Fruit fly (Drosophila melanogaster) whole organism, embryonic: ENCODE data around the gene CG8526.

ENCODE experiments used
- CG11723 ChIP-seq: fragments of 200-800 bp; sonication (Bioruptor generic); optimal IDR thresholded peaks from 2 replicates; lab custom pipeline; 2017; ENCODE audit warnings: missing biosample characterization, mild to moderate bottlenecking, missing genetic modification characterization
- CG12659 ChIP-seq: fragments of 200-800 bp; sonication (Bioruptor generic); optimal IDR thresholded peaks from 3 replicates; lab custom pipeline; 2017; ENCODE audit warnings: mild to moderate bottlenecking, missing biosample characterization, missing genetic modification reagents, missing genetic modification characterization
- CG13287 ChIP-seq: fragments of 200-800 bp; sonication (Bioruptor generic); IDR thresholded peaks from 2 replicates; pipeline ENCODE4 v1.3.6; 2022; ENCODE audit warnings: missing biosample characterization, missing genetic modification characterization; ENCODE audit not compliant: partially characterized antibody
- CG13624 ChIP-seq: fragments of 200-800 bp; sonication (Bioruptor generic); optimal IDR thresholded peaks from 2 replicates; lab custom pipeline; 2016; ENCODE audit warnings: missing biosample characterization, missing genetic modification characterization
- CG15479 ChIP-seq: fragments of 200-800 bp; sonication (Bioruptor generic); optimal IDR thresholded peaks from 3 replicates; lab custom pipeline; 2019; ENCODE audit warnings: missing biosample characterization, mild to moderate bottlenecking, missing genetic modification characterization, moderate library complexity
- CG15601 ChIP-seq: fragments of 200-800 bp; sonication (Bioruptor generic); optimal IDR thresholded peaks from 3 replicates; lab custom pipeline; 2019; ENCODE audit warnings: missing biosample characterization, mild to moderate bottlenecking, missing genetic modification characterization, moderate library complexity
- CG16779 ChIP-seq: fragments of 200-800 bp; sonication (Bioruptor generic); IDR thresholded peaks from 2 replicates; pipeline ENCODE4 v1.3.6; 2022; ENCODE audit warnings: missing biosample characterization, missing genetic modification characterization
- CG17385 ChIP-seq: fragments of 200-800 bp; sonication (Bioruptor generic); optimal IDR thresholded peaks from 3 replicates; lab custom pipeline; 2018; ENCODE audit warnings: missing biosample characterization, mild to moderate bottlenecking, missing genetic modification characterization
- CG2116 ChIP-seq: fragments of 200-800 bp; sonication (Bioruptor generic); optimal IDR thresholded peaks from 3 replicates; lab custom pipeline; 2018; ENCODE audit warnings: missing biosample characterization, mild to moderate bottlenecking, missing genetic modification characterization
- CG30020 ChIP-seq: fragments of 200-800 bp; optimal IDR thresholded peaks from 2 replicates; lab custom pipeline; 2019; ENCODE audit warnings: missing biosample characterization, mild to moderate bottlenecking, missing genetic modification characterization, moderate library complexity
- CG4328 ChIP-seq: fragments of 200-800 bp; sonication (Bioruptor generic); optimal IDR thresholded peaks from 3 replicates; lab custom pipeline; 2017; ENCODE audit warnings: missing biosample characterization, missing genetic modification reagents, missing genetic modification characterization
- CG7786 ChIP-seq: fragments of 200-800 bp; sonication (Bioruptor generic); optimal IDR thresholded peaks from 2 replicates; lab custom pipeline; 2016; ENCODE audit warnings: missing biosample characterization, missing genetic modification characterization
- CG8944 ChIP-seq: fragments of 200-800 bp; sonication (Bioruptor generic); optimal IDR thresholded peaks from 3 replicates; lab custom pipeline; 2016; ENCODE audit warnings: missing biosample characterization, missing genetic modification characterization
- Chrac-16 ChIP-seq: fragments of 200-800 bp; sonication (Bioruptor generic); optimal IDR thresholded peaks from 3 replicates; lab custom pipeline; 2016; ENCODE audit warnings: missing biosample characterization, missing genetic modification characterization
- Elba2 ChIP-seq: fragments of 200-800 bp; sonication (Bioruptor generic); optimal IDR thresholded peaks from 3 replicates; lab custom pipeline; 2016; ENCODE audit warnings: missing biosample characterization, missing genetic modification characterization
- Gsc ChIP-seq: fragments of 200-800 bp; sonication (Bioruptor generic); IDR thresholded peaks from 2 replicates; pipeline ENCODE4 v1.3.6; 2022; ENCODE audit warnings: missing biosample characterization, missing genetic modification characterization
- HLH4C ChIP-seq: fragments of 200-800 bp; sonication (Bioruptor generic); IDR thresholded peaks from 3 replicates; pipeline ENCODE4 v1.3.6; 2022; ENCODE audit warnings: missing biosample characterization, missing genetic modification characterization; ENCODE audit not compliant: partially characterized antibody
- HmgZ ChIP-seq: fragments of 200-800 bp; sonication (Bioruptor generic); optimal IDR thresholded peaks from 2 replicates; lab custom pipeline; 2018; ENCODE audit warnings: missing biosample characterization, mild to moderate bottlenecking, missing genetic modification characterization
- Jarid2 ChIP-seq: fragments of 200-800 bp; sonication (Bioruptor generic); optimal IDR thresholded peaks from 3 replicates; lab custom pipeline; 2017; ENCODE audit warnings: mild to moderate bottlenecking, missing biosample characterization, missing genetic modification reagents, missing genetic modification characterization
- Lim3 ChIP-seq: fragments of 200-800 bp; sonication (Bioruptor generic); IDR thresholded peaks from 2 replicates; pipeline ENCODE4 v1.3.6; 2022; ENCODE audit warnings: missing biosample characterization, missing genetic modification characterization
- MESR4 ChIP-seq: fragments of 200-800 bp; sonication (Bioruptor generic); optimal IDR thresholded peaks from 2 replicates; lab custom pipeline; 2018; ENCODE audit warnings: missing biosample characterization, mild to moderate bottlenecking, missing genetic modification characterization, moderate library complexity
- NC2β ChIP-seq: fragments of 200-800 bp; sonication (Bioruptor generic); optimal IDR thresholded peaks from 2 replicates; lab custom pipeline; 2016; ENCODE audit warnings: missing biosample characterization, missing genetic modification characterization
- Nf-YC ChIP-seq: fragments of 200-800 bp; optimal IDR thresholded peaks from 3 replicates; lab custom pipeline; 2019; ENCODE audit warnings: missing biosample characterization, mild to moderate bottlenecking, missing genetic modification characterization, moderate library complexity
- Sry-δ ChIP-seq: fragments of 200-800 bp; sonication (Bioruptor generic); optimal IDR thresholded peaks from 2 replicates; lab custom pipeline; 2016; ENCODE audit warnings: missing biosample characterization, missing genetic modification characterization
- abd-A ChIP-seq: fragments of 200-800 bp; sonication (Bioruptor generic); optimal IDR thresholded peaks from 3 replicates; lab custom pipeline; 2019; ENCODE audit warnings: missing biosample characterization, mild to moderate bottlenecking, missing genetic modification characterization, moderate library complexity
- ato ChIP-seq: fragments of 200-800 bp; sonication (Bioruptor generic); IDR thresholded peaks from 2 replicates; pipeline ENCODE4 v1.3.6; 2022; ENCODE audit warnings: missing biosample characterization, missing genetic modification characterization; ENCODE audit not compliant: partially characterized antibody
- caup ChIP-seq: fragments of 200-800 bp; sonication (Bioruptor generic); optimal IDR thresholded peaks from 3 replicates; lab custom pipeline; 2017; ENCODE audit warnings: missing biosample characterization, mild to moderate bottlenecking, missing genetic modification characterization, moderate library complexity; ENCODE audit not compliant: severe bottlenecking
- ci ChIP-seq: fragments of 200-800 bp; sonication (Bioruptor generic); IDR thresholded peaks from 3 replicates; pipeline ENCODE4 v1.3.6; 2022; ENCODE audit warnings: missing biosample characterization, missing genetic modification characterization
- fd96Cb ChIP-seq: fragments of 200-800 bp; sonication (Bioruptor generic); optimal IDR thresholded peaks from 2 replicates; lab custom pipeline; 2018; ENCODE audit warnings: missing biosample characterization, mild to moderate bottlenecking, missing genetic modification characterization, moderate library complexity
- fru ChIP-seq: fragments of >200 bp; optimal IDR thresholded peaks from 2 replicates; lab custom pipeline; 2017
- her ChIP-seq: fragments of 200-800 bp; sonication (Bioruptor generic); optimal IDR thresholded peaks from 2 replicates; lab custom pipeline; 2016; ENCODE audit warnings: missing biosample characterization, missing genetic modification characterization
- knrl ChIP-seq: fragments of 200-800 bp; sonication (Bioruptor generic); IDR thresholded peaks from 3 replicates; pipeline ENCODE4 v1.3.6; 2022; ENCODE audit warnings: missing biosample characterization, missing genetic modification characterization; ENCODE audit not compliant: partially characterized antibody
- lov ChIP-seq, 2 experiments: fragments of 200-800 bp in 1 of 2; fragments of >200 bp in 1 of 2; sonication (Bioruptor generic) in 1 of 2; IDR thresholded peaks in 1 of 2; optimal IDR thresholded peaks in 1 of 2; 2 replicates in 1 of 2; 3 replicates in 1 of 2; pipeline versions ENCODE4 v1.3.6 to Lab custom; 2017 to 2022; ENCODE audit warnings: missing biosample characterization in 1 of 2, missing genetic modification characterization in 1 of 2
- nerfin-1 ChIP-seq: fragments of 200-800 bp; sonication (Bioruptor generic); optimal IDR thresholded peaks from 3 replicates; lab custom pipeline; 2019; ENCODE audit warnings: missing biosample characterization, mild to moderate bottlenecking, missing genetic modification characterization, moderate library complexity
- oc ChIP-seq: fragments of 200-800 bp; sonication (Bioruptor generic); optimal IDR thresholded peaks from 2 replicates; lab custom pipeline; 2018; ENCODE audit warnings: missing biosample characterization, mild to moderate bottlenecking, missing genetic modification characterization, moderate library complexity
- odd ChIP-seq: fragments of 200-800 bp; sonication (Bioruptor generic); optimal IDR thresholded peaks from 2 replicates; lab custom pipeline; 2017; ENCODE audit warnings: missing biosample characterization, mild to moderate bottlenecking, missing genetic modification characterization
- pnt ChIP-seq: fragments of 200-800 bp; sonication (Bioruptor generic); optimal IDR thresholded peaks from 3 replicates; lab custom pipeline; 2016; ENCODE audit warnings: missing biosample characterization, missing genetic modification characterization
- psq ChIP-seq: fragments of 200-800 bp; sonication (Bioruptor generic); optimal IDR thresholded peaks from 2 replicates; lab custom pipeline; 2017; ENCODE audit warnings: missing biosample characterization, missing genetic modification characterization
- run ChIP-seq: fragments of 200-800 bp; sonication (Bioruptor generic); optimal IDR thresholded peaks from 3 replicates; lab custom pipeline; 2018; ENCODE audit warnings: missing biosample characterization, mild to moderate bottlenecking, missing genetic modification characterization
- sens ChIP-seq: fragments of 200-800 bp; sonication (Bioruptor generic); peaks from one replicate; lab custom pipeline; 2016; ENCODE audit warnings: missing biosample characterization, missing genetic modification characterization
- stwl ChIP-seq: fragments of 200-800 bp; sonication (Bioruptor generic); optimal IDR thresholded peaks from 3 replicates; lab custom pipeline; 2018; ENCODE audit warnings: missing biosample characterization, mild to moderate bottlenecking, missing genetic modification characterization, moderate library complexity
- tio ChIP-seq: fragments of 200-800 bp; sonication (Bioruptor generic); optimal IDR thresholded peaks from 2 replicates; lab custom pipeline; 2017; ENCODE audit warnings: missing biosample characterization, missing genetic modification characterization, inconsistent platforms
- tll ChIP-seq, 2 experiments: fragments of 200-800 bp in 1 of 2; fragments of >200 bp in 1 of 2; sonication (Bioruptor generic) in 1 of 2; optimal IDR thresholded peaks; 2 replicates each; lab custom pipeline; 2017 to 2019; ENCODE audit warnings: missing biosample characterization in 2 of 2, missing genetic modification characterization in 2 of 2, mild to moderate bottlenecking in 1 of 2, moderate library complexity in 1 of 2
- toy ChIP-seq: fragments of 200-800 bp; sonication (Bioruptor generic); IDR thresholded peaks from 2 replicates; pipeline ENCODE4 v1.3.6; 2022; ENCODE audit warnings: missing biosample characterization, missing genetic modification characterization

The CG8526 gene

DNA sequence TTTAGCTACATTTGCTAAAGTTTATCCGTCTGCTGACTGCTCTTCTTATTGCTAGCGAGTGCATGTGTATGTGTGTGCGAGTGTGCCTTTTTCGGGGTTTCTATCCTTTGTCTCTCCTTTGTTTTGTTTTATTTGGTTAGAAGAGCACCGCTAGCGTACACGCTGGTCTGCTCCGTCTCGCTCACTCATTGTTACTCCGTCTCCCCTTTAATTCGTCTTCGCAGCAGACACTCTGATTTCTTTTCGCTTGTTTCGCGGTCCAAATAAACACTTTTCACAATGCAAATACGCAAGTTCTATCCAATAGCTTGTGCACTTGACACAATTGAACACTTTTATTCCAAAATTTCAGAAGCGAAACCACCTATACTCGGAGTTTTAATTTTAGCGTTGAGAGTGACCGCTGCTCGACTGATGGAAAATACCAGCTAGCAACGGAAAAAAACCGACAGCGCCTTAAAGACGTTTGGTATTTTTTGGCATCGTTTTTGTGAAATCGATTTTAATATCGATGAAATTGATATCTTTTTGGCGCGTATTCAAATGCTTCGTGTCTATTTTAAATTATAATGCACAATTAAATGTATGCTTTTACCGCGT, 8.0 kb downstream of the CG8526 start, which contains the start of gene FBXO11 (continued):
- TF ChIP-seq NC2β (GFP tag; lab: Kevin White, UChicago) (peak; percentile 7), MESR4 (GFP tag; lab: Kevin White, UChicago) (peak; percentile 98), CG12659 (GFP tag; lab: Kevin White, UChicago) (peak; percentile 69), sens (peak; percentile 78), Chrac-16 (no peak), Elba2 (GFP tag; lab: Kevin White, UChicago) (peak; percentile 55), CG17385 (peak; percentile 24), CG2116 (GFP tag; lab: Kevin White, UChicago) (peak; percentile 67), ci (peak; percentile 8; the same call in 1 of the 3 replicates), Jarid2 (GFP tag; lab: Kevin White, UChicago) (peak; percentile 20), run (tag; lab: Kevin White, UChicago) (peak; percentile 47), stwl (tag; lab: Kevin White, UChicago) (peak; percentile 58), CG13624 (GFP tag; lab: Kevin White, UChicago) (peak; percentile 25), HmgZ (peak; percentile 34), fd96Cb (no peak), tio (GFP tag; lab: Kevin White, UChicago) (no peak), CG7786 (GFP tag; lab: Kevin White, UChicago) (no peak), psq (GFP tag; lab: Kevin White, UChicago) (peak; percentile 100), caup (peak; percentile 15), knrl (GFP tag; lab: Robert Waterston, UW) (peak; percentile 22; the same call in 1 of the 3 replicates), Nf-YC (tag; lab: Kevin White, UChicago) (peak; percentile 90), CG4328 (GFP tag; lab: Kevin White, UChicago) (no peak), CG13287 (GFP tag; lab: Robert Waterston, UW) (peak; percentile 70), ato (GFP tag; lab: Robert Waterston, UW) (0 out of 2 replicates have a peak, but pooled peaks have one; percentile 6), CG30020 (peak; percentile 30), tll (GFP tag; optimal IDR thresholded peaks at IDR 0.05; lab: Kevin White, UChicago) (peak in 1 of 2 experiments; percentile 41), nerfin-1 (tag; lab: Kevin White, UChicago) (peak; percentile 32), CG15601 (tag; lab: Kevin White, UChicago) (peak; percentile 45)

DNA sequence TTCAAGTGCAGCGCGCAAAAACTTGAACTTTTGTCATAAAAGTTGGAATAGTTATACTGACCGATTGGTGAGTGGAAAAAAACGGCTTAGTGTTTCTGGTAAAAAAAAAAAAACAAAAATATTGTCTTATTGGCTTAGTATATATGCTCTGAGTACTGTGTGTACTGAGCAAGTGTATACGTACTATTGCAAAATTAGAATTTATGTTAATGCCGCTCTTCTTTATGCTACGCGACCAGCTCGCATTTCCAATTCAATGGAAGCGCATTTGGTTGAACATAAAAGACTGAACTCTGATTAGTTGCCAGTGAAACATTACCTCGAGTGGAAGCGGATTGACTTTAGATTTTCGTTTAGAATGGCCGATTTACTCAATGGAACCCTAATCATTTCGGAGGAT, 11.4 kb downstream of the CG8526 start, which contains the start of gene CG8534:
CG8534 (plus strand) TSS at position 301 of the 400 bp plus-strand sequence.
- TF ChIP-seq pnt (GFP tag; lab: Kevin White, UChicago): no peak
- TF ChIP-seq knrl (GFP tag; lab: Robert Waterston, UW): no peak
- no peak for TF ChIP-seq Sry-δ
- no peak for TF ChIP-seq Gsc (GFP tag; lab: Robert Waterston, UW)
- TF ChIP-seq CG11723 (GFP tag; lab: Kevin White, UChicago): no peak
- no peak for TF ChIP-seq fru
- no peak for TF ChIP-seq odd (GFP tag; lab: Kevin White, UChicago)
- TF ChIP-seq Nf-YC (tag; lab: Kevin White, UChicago): no peak
- no peak for TF ChIP-seq oc (tag; lab: Kevin White, UChicago)
- no peak for TF ChIP-seq lov (optimal IDR thresholded peaks at IDR 0.05; lab: Kevin White, UChicago)
- no peak for TF ChIP-seq lov (GFP tag; IDR thresholded peaks at IDR 0.05; lab: Robert Waterston, UW)
- no peak for TF ChIP-seq toy (GFP tag; lab: Robert Waterston, UW)
- TF ChIP-seq abd-A (tag; lab: Kevin White, UChicago): no peak
- TF ChIP-seq her (GFP tag; lab: Kevin White, UChicago): no peak
- TF ChIP-seq CG16779 (GFP tag; lab: Robert Waterston, UW): no peak
- no peak for TF ChIP-seq CG8944 (GFP tag; lab: Kevin White, UChicago)
- TF ChIP-seq CG15479: no peak
- no peak for TF ChIP-seq HLH4C (GFP tag; lab: Robert Waterston, UW)
- TF ChIP-seq Lim3 (GFP tag; lab: Robert Waterston, UW): no peak
- TF ChIP-seq, all 482 proteins: peak for 0
